Fruit fly (Drosophila melanogaster) whole organism, larva: ENCODE data around the gene Smg6.

Experiments
- noc ChIP-seq: fragments of 200-800 bp; sonication (Bioruptor generic); optimal IDR thresholded peaks from 3 replicates; lab custom pipeline; 2019; ENCODE audit warnings: missing biosample characterization, mild to moderate bottlenecking, missing genetic modification characterization, moderate library complexity

Smg6 gene

dm6 chr3R:25033142-25033586 lies at the start of gene Smg6:
TSS of gene Smg6 (minus strand) at chr3R:25033465.
- no peak for TF ChIP-seq noc (tag; lab: Kevin White, UChicago)

- TF ChIP-seq noc (tag; lab: Kevin White, UChicago), result no peak
These were observed 49.1 kb upstream of the Smg6 start, which contains the start of gene fd96Ca for dm6 chr3R:25082348-25082747. TSS of gene fd96Ca (plus strand) at chr3R:25082684.

- no peak for TF ChIP-seq noc (tag; lab: Kevin White, UChicago)
These were observed 47.2 kb upstream of the Smg6 start for dm6 chr3R:25080446-25080845.

- no peak for TF ChIP-seq noc (tag; lab: Kevin White, UChicago)
These were observed 45.4 kb upstream of the Smg6 start for dm6 chr3R:25078665-25079064.

- TF ChIP-seq noc (tag; lab: Kevin White, UChicago), result no peak
These were observed 44.1 kb upstream of the Smg6 start for dm6 chr3R:25077280-25077820.

- TF ChIP-seq noc (tag; lab: Kevin White, UChicago), result no peak
These were observed 41.3 kb upstream of the Smg6 start, which contains the start of the genes shams and CG11920 for dm6 chr3R:25074558-25074964. TSS of gene shams (minus strand) at chr3R:25074607. TSS of gene CG11920 (plus strand) at chr3R:25074877.

- TF ChIP-seq noc (tag; lab: Kevin White, UChicago), result no peak
These were observed 37.6 kb upstream of the Smg6 start, which contains the start of gene CG11836 for dm6 chr3R:25070871-25071270. TSS of gene CG11836 (plus strand) at chr3R:25071126.

dm6 chr3R:25069569-25069968 lies 36.3 kb upstream of the Smg6 start, which contains the start of the genes Stt3B and CG11839:
TSS of gene Stt3B (minus strand) at chr3R:25069637.
TSS of gene CG11839 (plus strand) at chr3R:25069927.
- no peak for TF ChIP-seq noc (tag; lab: Kevin White, UChicago)

dm6 chr3R:25066856-25067255 lies 33.6 kb upstream of the Smg6 start:
- no peak for TF ChIP-seq noc (tag; lab: Kevin White, UChicago)

- TF ChIP-seq noc (tag; lab: Kevin White, UChicago), result no peak
These were observed 31.9 kb upstream of the Smg6 start, which contains the start of the genes veli and PQBP1 for dm6 chr3R:25064907-25065841. TSS of gene veli (minus strand) at chr3R:25065591. TSS of gene PQBP1 (plus strand) at chr3R:25065791.

dm6 chr3R:25060462-25060861 lies 27.2 kb upstream of the Smg6 start:
- TF ChIP-seq noc (tag; lab: Kevin White, UChicago), result no peak

dm6 chr3R:25056488-25057157 lies 23.4 kb upstream of the Smg6 start:
- TF ChIP-seq noc (tag; lab: Kevin White, UChicago), result no peak

- no peak for TF ChIP-seq noc (tag; lab: Kevin White, UChicago)
These were observed 22.8 kb upstream of the Smg6 start, which contains the start of the genes CG31111 and stac for dm6 chr3R:25056016-25056415. TSS of gene CG31111 (minus strand) at chr3R:25056177. TSS of gene stac (plus strand) at chr3R:25056286.

dm6 chr3R:25054451-25055188 lies 21.4 kb upstream of the Smg6 start, which contains the start of gene CG31109:
TSS of gene CG31109 (minus strand) at chr3R:25054653.
- peak; percentile 20 for TF ChIP-seq noc (tag; lab: Kevin White, UChicago)
